Worm (Caenorhabditis elegans) whole organism, L4 larva: ENCODE results near the gene T24C2.5.

Source experiments
- D1046.2 ChIP-seq: fragments of 200-800 bp; sonication (Bioruptor generic); IDR thresholded peaks from 2 replicates; pipeline ENCODE4 v1.3.6; 2022; ENCODE audit warnings: missing genetic modification characterization, missing compliant biosample characterization
- F10B5.3 ChIP-seq: sonication (generic microtip); optimal IDR thresholded peaks from 2 replicates; lab custom pipeline; 2016; ENCODE audit warnings: mild to moderate bottlenecking, missing genetic modification characterization, missing compliant biosample characterization
- R02D3.7 ChIP-seq: fragments of 150-350 bp; sonication (generic microtip); optimal IDR thresholded peaks from 3 replicates; lab custom pipeline; 2014; ENCODE audit warnings: missing biosample characterization, missing genetic modification characterization
- T26A8.4 ChIP-seq: fragments of 200-800 bp; sonication (Bioruptor generic); IDR thresholded peaks from 2 replicates; pipeline ENCODE4 v1.3.6; 2022; ENCODE audit warnings: missing genetic modification characterization, missing compliant biosample characterization
- Y105C5A.15 ChIP-seq: fragments of 200-800 bp; sonication (Bioruptor generic); IDR thresholded peaks from 2 replicates; pipeline ENCODE4 v1.3.6; 2022; ENCODE audit warnings: missing genetic modification characterization, missing compliant biosample characterization
- Y75B8A.6 ChIP-seq: fragments of 200-800 bp; sonication (Bioruptor generic); IDR thresholded peaks from 2 replicates; pipeline ENCODE4 v1.3.6; 2022; ENCODE audit warnings: missing genetic modification reagents, missing genetic modification characterization, missing compliant biosample characterization
- ZK337.2 ChIP-seq: fragments of 200-800 bp; sonication (Bioruptor generic); IDR thresholded peaks from 2 replicates; pipeline ENCODE4 v1.3.6; 2022; ENCODE audit warnings: missing genetic modification reagents, missing genetic modification characterization, missing compliant biosample characterization
- ZK546.5 ChIP-seq, 2 experiments: sonication (generic microtip); optimal IDR thresholded peaks; 2 replicates each; lab custom pipeline; 2017; ENCODE audit warnings: missing biosample characterization in 2 of 2, missing genetic modification characterization in 2 of 2
- aha-1 ChIP-seq: fragments of 150-350 bp; peaks from one replicate; lab custom pipeline; 2014; ENCODE audit warnings: missing biosample characterization, missing genetic modification characterization
- aly-2 ChIP-seq: sonication (generic microtip); optimal IDR thresholded peaks from 2 replicates; lab custom pipeline; 2018; ENCODE audit warnings: missing biosample characterization, missing genetic modification characterization
- ceh-32 ChIP-seq: sonication (generic microtip); optimal IDR thresholded peaks from 2 replicates; lab custom pipeline; 2016; ENCODE audit warnings: mild to moderate bottlenecking, missing genetic modification characterization, missing compliant biosample characterization; ENCODE audit not compliant: poor library complexity
- ceh-62 ChIP-seq: sonication (generic microtip); optimal IDR thresholded peaks from 2 replicates; lab custom pipeline; 2017; ENCODE audit warnings: missing biosample characterization, missing genetic modification characterization
- cey-2 ChIP-seq: sonication (generic microtip); optimal IDR thresholded peaks from 3 replicates; lab custom pipeline; 2017; ENCODE audit warnings: missing genetic modification characterization, mild to moderate bottlenecking, missing compliant biosample characterization, antibody characterized with exemption, borderline replicate concordance; ENCODE audit not compliant: insufficient read depth
- daf-19 ChIP-seq: fragments of 200-800 bp; sonication (Bioruptor generic); conservative IDR thresholded peaks from 2 replicates; pipeline ENCODE4 v1.3.6; 2022; ENCODE audit warnings: missing genetic modification characterization, missing compliant biosample characterization
- dmd-8 ChIP-seq: fragments of 200-800 bp; sonication (Bioruptor generic); IDR thresholded peaks from 2 replicates; pipeline ENCODE4 v1.3.6; 2022; ENCODE audit warnings: missing genetic modification characterization, missing compliant biosample characterization
- dmd-9 ChIP-seq: fragments of 200-800 bp; sonication (Bioruptor generic); IDR thresholded peaks from 2 replicates; pipeline ENCODE4 v1.3.6; 2022; ENCODE audit warnings: missing genetic modification reagents, missing genetic modification characterization, missing compliant biosample characterization
- duxl-1 ChIP-seq: sonication (generic microtip); optimal IDR thresholded peaks from 2 replicates; lab custom pipeline; 2016; ENCODE audit warnings: mild to moderate bottlenecking, missing genetic modification characterization, moderate library complexity, missing compliant biosample characterization; ENCODE audit not compliant: poor library complexity
- egl-27 ChIP-seq: sonication (generic microtip); optimal IDR thresholded peaks from 3 replicates; lab custom pipeline; 2017; ENCODE audit warnings: missing biosample characterization, missing genetic modification reagents, missing genetic modification characterization
- hlh-11 ChIP-seq: fragments of 200-800 bp; sonication (Bioruptor generic); optimal IDR thresholded peaks from 2 replicates; lab custom pipeline; 2018; ENCODE audit warnings: mild to moderate bottlenecking, missing genetic modification characterization, missing compliant biosample characterization
- lim-7 ChIP-seq: fragments of 200-800 bp; sonication (Bioruptor generic); IDR thresholded peaks from 2 replicates; pipeline ENCODE4 v1.3.6; 2022; ENCODE audit warnings: missing genetic modification characterization, missing compliant biosample characterization
- lin-13 ChIP-seq: fragments of 150-350 bp; optimal IDR thresholded peaks from 2 replicates; lab custom pipeline; 2014; ENCODE audit warnings: missing biosample characterization, missing genetic modification reagents, missing genetic modification characterization
- lin-15B ChIP-seq: fragments of 150-350 bp; sonication (generic microtip); optimal IDR thresholded peaks from 3 replicates; lab custom pipeline; 2014; ENCODE audit warnings: missing biosample characterization, missing genetic modification characterization
- lin-39 ChIP-seq: fragments of 150-350 bp; optimal IDR thresholded peaks from 2 replicates; lab custom pipeline; 2014; ENCODE audit warnings: missing biosample characterization, missing genetic modification reagents, missing genetic modification characterization
- lir-3 ChIP-seq: sonication (generic microtip); optimal IDR thresholded peaks from 2 replicates; lab custom pipeline; 2016; ENCODE audit warnings: mild to moderate bottlenecking, missing genetic modification characterization, missing compliant biosample characterization
- madf-5 ChIP-seq, 2 experiments: fragments of 200-800 bp; sonication (Bioruptor generic); IDR thresholded peaks; 2 replicates each; pipeline ENCODE4 v1.3.6; 2022; ENCODE audit warnings: missing compliant biosample characterization in 2 of 2, missing genetic modification characterization in 2 of 2
- madf-9 ChIP-seq: fragments of 200-800 bp; sonication (Bioruptor generic); conservative IDR thresholded peaks from 2 replicates; pipeline ENCODE4 v1.3.6; 2022; ENCODE audit warnings: missing genetic modification reagents, missing genetic modification characterization, missing compliant biosample characterization
- mep-1 ChIP-seq: fragments of 150-350 bp; sonication (generic microtip); optimal IDR thresholded peaks from 3 replicates; lab custom pipeline; 2014; ENCODE audit warnings: missing biosample characterization, missing genetic modification characterization
- mes-2 ChIP-seq: sonication (generic microtip); optimal IDR thresholded peaks from 2 replicates; lab custom pipeline; 2016; ENCODE audit warnings: missing genotype, mild to moderate bottlenecking, missing genetic modification characterization, missing compliant biosample characterization; ENCODE audit not compliant: poor library complexity, severe bottlenecking
- nhr-10 ChIP-seq: fragments of 150-350 bp; optimal IDR thresholded peaks from 2 replicates; lab custom pipeline; 2014; ENCODE audit warnings: missing biosample characterization, missing genetic modification characterization
- nhr-11 ChIP-seq: fragments of 150-350 bp; optimal IDR thresholded peaks from 2 replicates; lab custom pipeline; 2014; ENCODE audit warnings: missing biosample characterization, missing genetic modification characterization
- nhr-111 ChIP-seq: fragments of 200-800 bp; sonication (Bioruptor generic); optimal IDR thresholded peaks from 2 replicates; lab custom pipeline; 2018; ENCODE audit warnings: mild to moderate bottlenecking, missing genetic modification characterization, missing compliant biosample characterization
- nhr-28 ChIP-seq: fragments of 150-350 bp; optimal IDR thresholded peaks from 2 replicates; lab custom pipeline; 2014; ENCODE audit warnings: missing biosample characterization, missing genetic modification characterization
- nhr-41 ChIP-seq: fragments of 200-800 bp; sonication (Bioruptor generic); IDR thresholded peaks from 2 replicates; pipeline ENCODE4 v1.3.6; 2022; ENCODE audit warnings: missing genetic modification reagents, missing genetic modification characterization, missing compliant biosample characterization
- nhr-42 ChIP-seq: fragments of 200-800 bp; sonication (Bioruptor generic); IDR thresholded peaks from 2 replicates; pipeline ENCODE4 v1.3.6; 2022; ENCODE audit warnings: missing genetic modification characterization, missing compliant biosample characterization
- nhr-48 ChIP-seq: sonication (generic microtip); optimal IDR thresholded peaks from 2 replicates; lab custom pipeline; 2016; ENCODE audit warnings: mild to moderate bottlenecking, missing genetic modification characterization, missing compliant biosample characterization
- nhr-76 ChIP-seq: fragments of 150-350 bp; optimal IDR thresholded peaks from 2 replicates; lab custom pipeline; 2014; ENCODE audit warnings: missing biosample characterization, missing genetic modification characterization
- nhr-77 ChIP-seq: fragments of 150-350 bp; optimal IDR thresholded peaks from 2 replicates; lab custom pipeline; 2014; ENCODE audit warnings: missing biosample characterization, missing genetic modification characterization
- pqm-1 ChIP-seq: sonication (generic microtip); optimal IDR thresholded peaks from 2 replicates; lab custom pipeline; 2017; ENCODE audit warnings: missing biosample characterization, missing genetic modification characterization
- rbr-2 ChIP-seq: sonication (generic microtip); optimal IDR thresholded peaks from 2 replicates; lab custom pipeline; 2016; ENCODE audit warnings: missing genotype, missing genetic modification characterization, missing compliant biosample characterization
- sdz-12 ChIP-seq: fragments of 200-800 bp; sonication (Bioruptor generic); optimal IDR thresholded peaks from 2 replicates; lab custom pipeline; 2018; ENCODE audit warnings: mild to moderate bottlenecking, missing genetic modification characterization, missing compliant biosample characterization
- skn-1 ChIP-seq: fragments of 150-350 bp; optimal IDR thresholded peaks from 2 replicates; lab custom pipeline; 2014; ENCODE audit warnings: missing biosample characterization, missing genetic modification characterization
- spr-1 ChIP-seq: sonication (generic microtip); optimal IDR thresholded peaks from 2 replicates; lab custom pipeline; 2016; ENCODE audit warnings: mild to moderate bottlenecking, missing genetic modification characterization, missing compliant biosample characterization
- spr-3 ChIP-seq: fragments of 200-800 bp; sonication (Bioruptor generic); optimal IDR thresholded peaks from 2 replicates; lab custom pipeline; 2018; ENCODE audit warnings: mild to moderate bottlenecking, missing genetic modification characterization, missing compliant biosample characterization
- tag-97 ChIP-seq: fragments of 200-800 bp; sonication (Bioruptor generic); IDR thresholded peaks from 2 replicates; pipeline ENCODE4 v1.3.6; 2022; ENCODE audit warnings: missing genetic modification characterization, missing compliant biosample characterization
- tra-1 ChIP-seq: fragments of 200-800 bp; sonication (Bioruptor generic); IDR thresholded peaks from 2 replicates; pipeline ENCODE4 v1.3.6; 2022; ENCODE audit warnings: missing genetic modification reagents, missing genetic modification characterization, missing compliant biosample characterization
- unc-39 ChIP-seq: sonication (generic microtip); optimal IDR thresholded peaks from 2 replicates; lab custom pipeline; 2017; ENCODE audit warnings: missing biosample characterization, missing genetic modification characterization
- zag-1 ChIP-seq: fragments of 150-350 bp; optimal IDR thresholded peaks from 2 replicates; lab custom pipeline; 2014; ENCODE audit warnings: missing biosample characterization, missing genetic modification characterization
- zip-11 ChIP-seq: fragments of 200-800 bp; sonication (Bioruptor generic); IDR thresholded peaks from 2 replicates; pipeline ENCODE4 v1.3.6; 2022; ENCODE audit warnings: missing genetic modification characterization, missing compliant biosample characterization
- zip-2 ChIP-seq: fragments of 150-350 bp; optimal IDR thresholded peaks from 2 replicates; lab custom pipeline; 2014; ENCODE audit warnings: missing biosample characterization, missing genetic modification characterization
- ztf-7 ChIP-seq: fragments of 150-350 bp; optimal IDR thresholded peaks from 2 replicates; lab custom pipeline; 2014; ENCODE audit warnings: missing biosample characterization, missing genetic modification characterization

The T24C2.5 gene

ce11 chrX:14525325-14526305 is 8.6 kb upstream of the T24C2.5 start:
- TF ChIP-seq ZK337.2, result peak; percentile 92
- TF ChIP-seq rbr-2 (tag; lab: Kevin White, UChicago), result peak; percentile 99
- TF ChIP-seq hlh-11 (tag; lab: Kevin White, UChicago), result peak; percentile 99
- TF ChIP-seq aha-1 (tag; lab: Kevin White, UChicago), result peak; percentile 98
- TF ChIP-seq zag-1 (tag; lab: Kevin White, UChicago), result peak; percentile 98
- TF ChIP-seq nhr-28 (tag; lab: Kevin White, UChicago), result peak; percentile 88
- TF ChIP-seq Y105C5A.15 (GFP tag; lab: Robert Waterston, UW), result peak; percentile 88
- TF ChIP-seq ceh-62, result no peak
- peak; percentile 100 for TF ChIP-seq nhr-77 (tag; lab: Kevin White, UChicago)
- TF ChIP-seq cey-2 (tag; lab: Kevin White, UChicago), result peak; percentile 33
- TF ChIP-seq D1046.2 (GFP tag; lab: Robert Waterston, UW), result peak; percentile 95
- TF ChIP-seq nhr-42 (GFP tag; lab: Robert Waterston, UW), result peak; percentile 100
- peak; percentile 99 for TF ChIP-seq nhr-11 (tag; lab: Kevin White, UChicago)
- TF ChIP-seq spr-1, result peak; percentile 98
- TF ChIP-seq nhr-48 (tag; lab: Kevin White, UChicago), result peak; percentile 97
- TF ChIP-seq skn-1 (tag; lab: Kevin White, UChicago), result peak; percentile 68
- TF ChIP-seq lin-15B, result peak; percentile 71
- TF ChIP-seq zip-2 (tag; lab: Kevin White, UChicago), result peak; percentile 98
- peak; percentile 98 for TF ChIP-seq spr-3 (GFP tag; lab: Kevin White, UChicago)
- TF ChIP-seq lin-39, result peak; percentile 96
- TF ChIP-seq Y75B8A.6 (GFP tag; lab: Robert Waterston, UW), result peak; percentile 92; the same call in 1 of the 2 replicates
- TF ChIP-seq dmd-9 (GFP tag; lab: Robert Waterston, UW), result peak; percentile 93
- TF ChIP-seq nhr-41 (GFP tag; lab: Robert Waterston, UW), result peak; percentile 73; the same call in 1 of the 2 replicates
- TF ChIP-seq aly-2 (tag; lab: Kevin White, UChicago), result peak; percentile 37
- TF ChIP-seq lim-7 (GFP tag; lab: Robert Waterston, UW), result peak; percentile 47; the same call in 1 of the 2 replicates
- TF ChIP-seq ceh-32 (tag; lab: Kevin White, UChicago), result peak; percentile 92
- peak; percentile 78; the same call in 1 of the 2 replicates for TF ChIP-seq zip-11 (GFP tag; lab: Robert Waterston, UW)
- TF ChIP-seq R02D3.7 (tag; lab: Kevin White, UChicago), result no peak
- peak; percentile 98 for TF ChIP-seq F10B5.3 (tag; lab: Kevin White, UChicago)
- TF ChIP-seq madf-5 (GFP tag; IDR thresholded peaks at IDR 0.05; lab: Robert Waterston, UW), result peak; percentile 78 to 98
- TF ChIP-seq lin-13, result peak; percentile 94
- TF ChIP-seq lir-3 (tag; lab: Kevin White, UChicago), result peak; percentile 95
- peak; percentile 79; the same call in 1 of the 2 replicates for TF ChIP-seq dmd-8 (GFP tag; lab: Robert Waterston, UW)
- 0 out of 2 replicates have a peak, but pooled peaks have one; percentile 49 for TF ChIP-seq tag-97 (GFP tag; lab: Robert Waterston, UW)
- TF ChIP-seq pqm-1 (tag; lab: Kevin White, UChicago), result peak; percentile 67
- TF ChIP-seq nhr-111, result peak; percentile 35
- TF ChIP-seq unc-39 (tag; lab: Kevin White, UChicago), result peak; percentile 8
- peak; percentile 71 for TF ChIP-seq sdz-12
- peak; percentile 100 for TF ChIP-seq mep-1 (tag; lab: Kevin White, UChicago)
- TF ChIP-seq mes-2 (tag; lab: Kevin White, UChicago), result peak; percentile 99
- TF ChIP-seq tra-1, result peak; percentile 99
- peak; percentile 99 for TF ChIP-seq madf-9
- TF ChIP-seq ztf-7 (tag; lab: Kevin White, UChicago), result peak; percentile 96
- peak; percentile 99 for TF ChIP-seq daf-19
- TF ChIP-seq T26A8.4 (GFP tag; lab: Robert Waterston, UW), result peak; percentile 100
- peak; percentile 99 for TF ChIP-seq duxl-1 (tag; lab: Kevin White, UChicago)
- peak; percentile 39 to 81 for TF ChIP-seq ZK546.5 (tag; optimal IDR thresholded peaks at IDR 0.05; lab: Kevin White, UChicago)
- peak; percentile 80 for TF ChIP-seq nhr-76
- TF ChIP-seq nhr-10 (tag; lab: Kevin White, UChicago), result peak; percentile 99
- TF ChIP-seq egl-27, result no peak
